Worm (Caenorhabditis elegans): ENCODE results near the gene ZK287.7.

DNA sequence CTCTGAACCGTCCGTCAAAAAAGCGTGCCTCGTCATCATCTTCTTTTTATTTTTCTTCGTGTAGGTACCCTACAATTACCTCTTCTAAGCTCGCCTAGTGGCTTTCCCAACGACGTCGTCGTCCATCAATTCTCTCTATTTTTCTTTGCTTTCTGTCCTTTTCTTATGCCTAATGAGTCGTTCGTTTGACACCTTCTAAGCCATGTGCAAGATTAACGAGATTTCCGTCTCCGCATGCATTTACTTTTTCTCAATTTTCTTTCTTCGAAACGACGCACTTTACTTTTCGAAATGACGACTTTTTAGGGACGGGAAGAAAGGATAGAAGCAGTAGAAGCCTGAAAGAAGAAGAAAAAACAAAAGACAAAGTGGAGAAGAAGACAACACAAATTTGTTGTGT, 26.5 kb upstream of the ZK287.7 start, which contains the start of gene ZK287.1:
- TF ChIP-seq elt-1 (tag; optimal IDR thresholded peaks at IDR 0.05) (no peak), ztf-11 (tag; optimal IDR thresholded peaks at IDR 0.05) (no peak), ama-1 (optimal IDR thresholded peaks at IDR 0.05) (no peak), unc-62 (GFP tag; optimal IDR thresholded peaks at IDR 0.05) (no peak)

Data from whole organism, L2 larva.